Fruit fly (Drosophila melanogaster) whole organism, pupa: ENCODE results near the gene CG45100.

Experiments
- CG10348 ChIP-seq: fragments of 200-800 bp; sonication (Bioruptor generic); IDR thresholded peaks from 2 replicates; pipeline ENCODE4 v1.3.6; 2022; ENCODE audit warnings: missing biosample characterization, missing genetic modification characterization
- CG12605 ChIP-seq: fragments of 200-800 bp; sonication (Bioruptor generic); IDR thresholded peaks from 2 replicates; pipeline ENCODE4 v1.3.6; 2022; ENCODE audit warnings: missing biosample characterization, missing genetic modification characterization
- CG13204 ChIP-seq: fragments of 200-800 bp; sonication (Bioruptor generic); optimal IDR thresholded peaks from 2 replicates; lab custom pipeline; 2018; ENCODE audit warnings: missing biosample characterization, mild to moderate bottlenecking, missing genetic modification characterization, moderate library complexity
- CG14655 ChIP-seq: fragments of 200-800 bp; sonication (Bioruptor generic); optimal IDR thresholded peaks from 3 replicates; lab custom pipeline; 2017; ENCODE audit warnings: mild to moderate bottlenecking, missing biosample characterization, missing genetic modification reagents, missing genetic modification characterization
- CG15710 ChIP-seq: fragments of 200-800 bp; sonication (Bioruptor generic); optimal IDR thresholded peaks from 2 replicates; lab custom pipeline; 2018; ENCODE audit warnings: missing biosample characterization, mild to moderate bottlenecking, missing genetic modification characterization, moderate library complexity
- CG17806 ChIP-seq: fragments of 200-800 bp; sonication (Bioruptor generic); optimal IDR thresholded peaks from 2 replicates; lab custom pipeline; 2018; ENCODE audit warnings: missing biosample characterization, mild to moderate bottlenecking, missing genetic modification characterization, moderate library complexity
- CG32121 ChIP-seq: fragments of 200-800 bp; sonication (Bioruptor generic); IDR thresholded peaks from 2 replicates; pipeline ENCODE4 v1.3.6; 2022; ENCODE audit warnings: missing biosample characterization, missing genetic modification characterization
- CG34367 ChIP-seq: fragments of 200-800 bp; sonication (Bioruptor generic); optimal IDR thresholded peaks from 2 replicates; lab custom pipeline; 2018; ENCODE audit warnings: missing biosample characterization, mild to moderate bottlenecking, missing genetic modification characterization
- CG4496 ChIP-seq: fragments of 200-800 bp; sonication (Bioruptor generic); IDR thresholded peaks from 3 replicates; pipeline ENCODE4 v1.3.6; 2022; ENCODE audit warnings: missing biosample characterization, missing genetic modification characterization
- CG8159 ChIP-seq: fragments of 200-800 bp; sonication (Bioruptor generic); optimal IDR thresholded peaks from 3 replicates; lab custom pipeline; 2018; ENCODE audit warnings: missing biosample characterization, mild to moderate bottlenecking, missing genetic modification characterization, moderate library complexity
- CG8301 ChIP-seq: fragments of 200-800 bp; sonication (Bioruptor generic); optimal IDR thresholded peaks from 2 replicates; lab custom pipeline; 2018; ENCODE audit warnings: missing biosample characterization, mild to moderate bottlenecking, missing genetic modification characterization
- CG9948 ChIP-seq: fragments of 200-800 bp; sonication (Bioruptor generic); optimal IDR thresholded peaks from 2 replicates; lab custom pipeline; 2018; ENCODE audit warnings: missing biosample characterization, mild to moderate bottlenecking, missing genetic modification characterization, moderate library complexity
- D1 ChIP-seq: fragments of 200-800 bp; sonication (Bioruptor generic); optimal IDR thresholded peaks from 2 replicates; lab custom pipeline; 2018; ENCODE audit warnings: missing biosample characterization, mild to moderate bottlenecking, missing genetic modification characterization, moderate library complexity
- EcR ChIP-seq: fragments of 200-800 bp; sonication (Bioruptor generic); optimal IDR thresholded peaks from 3 replicates; lab custom pipeline; 2019; ENCODE audit warnings: missing biosample characterization, missing genetic modification characterization, mild to moderate bottlenecking, moderate library complexity, missing genetic modification reagents
- Ets98B ChIP-seq: fragments of 200-800 bp; sonication (Bioruptor generic); IDR thresholded peaks from 2 replicates; pipeline ENCODE4 v1.3.6; 2022; ENCODE audit warnings: missing biosample characterization, missing genetic modification characterization
- Pif1A ChIP-seq: fragments of 200-800 bp; sonication (Bioruptor generic); optimal IDR thresholded peaks from 3 replicates; lab custom pipeline; 2016; ENCODE audit warnings: missing biosample characterization, missing genetic modification characterization
- Pif1B ChIP-seq: fragments of 200-800 bp; sonication (Bioruptor generic); optimal IDR thresholded peaks from 3 replicates; lab custom pipeline; 2016; ENCODE audit warnings: missing biosample characterization, missing genetic modification characterization
- Snoo ChIP-seq: fragments of 200-800 bp; sonication (Bioruptor generic); optimal IDR thresholded peaks from 3 replicates; lab custom pipeline; 2017; ENCODE audit warnings: missing biosample characterization, mild to moderate bottlenecking, missing genetic modification characterization, inconsistent platforms
- fd96Ca ChIP-seq: fragments of 200-800 bp; sonication (Bioruptor generic); IDR thresholded peaks from 3 replicates; pipeline ENCODE4 v1.3.6; 2022; ENCODE audit warnings: missing biosample characterization, missing genetic modification characterization
- gl ChIP-seq: fragments of 200-800 bp; sonication (Bioruptor generic); optimal IDR thresholded peaks from 2 replicates; lab custom pipeline; 2018; ENCODE audit warnings: missing biosample characterization, mild to moderate bottlenecking, missing genetic modification characterization
- rn ChIP-seq: fragments of 200-800 bp; sonication (Bioruptor generic); IDR thresholded peaks from 2 replicates; pipeline ENCODE4 v1.3.6; 2022; ENCODE audit warnings: missing biosample characterization, missing genetic modification characterization

Gene CG45100

DNA sequence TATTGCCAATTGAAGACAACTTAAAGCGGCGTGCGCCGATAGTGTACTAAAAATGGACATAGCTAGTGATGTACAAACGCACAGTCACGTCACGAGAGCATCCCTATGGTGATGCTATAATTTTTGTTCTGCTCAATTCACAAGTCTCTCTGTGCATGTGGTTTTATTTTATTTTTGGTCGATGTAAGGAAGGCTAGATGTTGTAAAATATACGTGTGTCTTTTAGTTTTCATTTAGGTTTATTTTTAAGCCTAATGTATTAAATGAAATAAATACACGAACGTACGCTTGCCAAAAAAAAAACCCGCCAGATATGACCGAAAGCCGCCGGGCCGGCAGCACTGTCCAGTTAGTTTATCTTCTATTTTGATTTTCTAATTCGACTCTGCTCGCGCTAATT is at the start of gene CG45100, which contains the start of the genes HDAC3 and Hcs:
Gene CG45100 (minus strand): TSS at position 50 of the 400 bp plus-strand sequence.
Gene HDAC3 (minus strand): TSS at position 50 of the 400 bp plus-strand sequence.
Gene Hcs (plus strand): TSS at position 349 of the 400 bp plus-strand sequence.
- TF ChIP-seq CG15710 (tag; lab: Kevin White, UChicago) (peak; percentile 19), CG17806 (tag; lab: Kevin White, UChicago) (no peak), fd96Ca (GFP tag; lab: Robert Waterston, UW) (0 out of 3 replicates have a peak, but pooled peaks have one; percentile 15), Snoo (tag; lab: Kevin White, UChicago) (no peak), D1 (tag; lab: Kevin White, UChicago) (no peak)

DNA sequence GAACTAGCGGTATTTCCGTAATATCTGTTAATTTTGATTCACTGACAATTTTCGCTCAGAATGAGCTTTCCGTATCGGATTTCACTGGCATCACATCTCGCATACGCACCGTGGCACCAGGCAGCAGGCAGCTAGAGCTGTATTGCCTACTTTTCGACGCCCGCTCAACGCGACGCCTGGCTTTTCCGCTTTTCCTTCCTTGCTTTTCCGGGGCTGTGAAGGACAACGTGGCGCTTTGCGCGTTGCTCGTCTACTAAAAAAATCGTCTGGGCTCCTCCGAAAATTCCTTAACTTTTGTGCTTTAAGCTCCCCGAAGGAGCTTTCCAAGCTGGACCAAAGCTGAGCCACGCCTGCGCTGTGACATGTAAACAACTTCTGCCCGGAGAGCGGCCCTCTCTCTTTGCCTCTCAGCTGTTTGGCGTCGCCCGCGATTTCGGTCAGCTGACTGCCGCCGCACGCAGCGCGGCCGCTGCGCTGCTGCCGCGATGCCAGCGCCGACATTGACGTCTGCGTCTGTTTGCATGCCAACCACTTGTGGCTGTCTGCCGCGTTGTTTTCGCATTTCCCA is 48.8 kb upstream of the CG45100 start, which contains the start of the genes CG43845 and Nmdar1:
Gene CG43845 (minus strand): TSS at position 51 of the 568 bp plus-strand sequence.
Gene Nmdar1 (minus strand): TSS at position 259 of the 568 bp plus-strand sequence.
- TF ChIP-seq EcR (GFP tag; lab: Kevin White, UChicago) (no peak), CG4496 (GFP tag; lab: Robert Waterston, UW) (peak; percentile 29; the same call in 1 of the 3 replicates), CG14655 (GFP tag; lab: Kevin White, UChicago) (no peak), CG12605 (peak; percentile 95)
- TF ChIP-seq, all 21 proteins: peak for 2

DNA sequence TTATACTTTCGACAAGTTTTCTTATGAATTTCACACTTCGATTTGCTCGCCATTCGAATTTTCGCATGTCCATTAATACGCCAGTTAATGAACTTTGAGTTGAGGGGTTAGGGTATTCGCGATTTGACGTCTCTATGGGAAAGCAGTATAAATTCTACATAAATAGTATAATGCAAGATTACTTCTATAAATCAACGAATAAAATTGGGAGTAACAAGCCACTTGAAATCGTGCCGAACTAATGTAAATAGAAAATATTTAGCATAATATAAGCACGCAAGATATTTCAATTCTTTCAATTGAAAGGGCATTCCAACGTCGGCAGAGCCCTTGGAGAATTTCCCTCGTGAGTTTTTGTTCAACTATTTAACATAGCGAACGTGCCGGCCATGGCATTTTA is 46.2 kb upstream of the CG45100 start:
- TF ChIP-seq D1 (tag; lab: Kevin White, UChicago): no peak
- TF ChIP-seq Pif1A: no peak
- TF ChIP-seq CG4496 (GFP tag; lab: Robert Waterston, UW): 0 out of 3 replicates have a peak, but pooled peaks have one; percentile 20
- no peak for TF ChIP-seq gl

DNA sequence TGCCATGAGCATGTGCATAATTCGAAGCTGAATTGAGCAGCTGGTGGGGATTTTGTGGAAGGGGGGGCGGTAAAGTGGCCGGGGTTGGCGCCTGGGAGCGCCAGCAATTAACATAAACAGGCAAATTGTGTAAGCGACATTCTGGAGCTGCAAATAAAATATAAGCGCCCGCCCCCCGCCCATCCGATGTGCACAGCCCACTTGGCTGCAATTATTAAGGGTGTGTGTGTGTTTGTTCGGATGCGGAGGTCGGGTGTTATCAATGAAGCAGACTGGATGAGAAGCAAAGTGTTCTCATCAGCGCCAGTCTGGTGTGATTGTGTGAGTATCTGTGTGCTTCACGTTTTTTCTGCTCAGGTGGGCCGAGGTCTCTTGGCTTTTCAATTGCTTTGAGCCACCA is 45.4 kb upstream of the CG45100 start:
- TF ChIP-seq CG13204 (peak; percentile 51), rn (GFP tag; lab: Robert Waterston, UW) (no peak)
- TF ChIP-seq, all 21 proteins: peak for 1

DNA sequence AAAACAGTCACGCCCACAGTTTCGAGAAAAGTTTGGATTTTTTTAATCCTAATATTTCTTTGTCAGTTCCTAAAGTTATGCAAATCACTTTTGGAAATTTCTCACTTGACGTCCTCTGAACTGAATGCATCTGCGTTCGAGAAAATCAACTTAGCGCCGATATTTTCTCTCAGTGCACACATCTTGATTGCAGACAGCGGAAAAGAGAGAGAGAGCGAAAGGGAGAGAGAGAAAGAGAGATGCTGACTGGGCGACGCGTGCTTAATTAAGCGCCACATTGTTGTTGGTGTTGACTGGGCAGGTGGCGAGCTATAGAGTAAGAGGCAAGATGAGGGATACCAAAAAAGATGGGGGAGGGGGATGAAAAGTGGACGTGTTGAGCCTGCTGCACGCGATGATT is 44.2 kb upstream of the CG45100 start:
- peak; percentile 58 for TF ChIP-seq CG9948 (tag; lab: Kevin White, UChicago)
- TF ChIP-seq fd96Ca (GFP tag; lab: Robert Waterston, UW): peak; percentile 71; the same call in 2 of the 3 replicates
- TF ChIP-seq CG4496 (GFP tag; lab: Robert Waterston, UW): peak; percentile 64; the same call in 1 of the 3 replicates
- peak; percentile 75 for TF ChIP-seq Snoo (tag; lab: Kevin White, UChicago)
- TF ChIP-seq EcR (GFP tag; lab: Kevin White, UChicago): no peak
- TF ChIP-seq rn (GFP tag; lab: Robert Waterston, UW): no peak
- TF ChIP-seq CG15710 (tag; lab: Kevin White, UChicago): peak; percentile 52
- TF ChIP-seq Pif1A: peak; percentile 73
- TF ChIP-seq CG12605: no peak
- TF ChIP-seq CG34367 (tag; lab: Kevin White, UChicago): peak; percentile 34
- peak; percentile 47 for TF ChIP-seq CG13204
- TF ChIP-seq CG8159 (tag; lab: Kevin White, UChicago): peak; percentile 65
- peak; percentile 1 for TF ChIP-seq D1 (tag; lab: Kevin White, UChicago)
- TF ChIP-seq Pif1B (GFP tag; lab: Kevin White, UChicago): peak; percentile 61
- peak; percentile 57; the same call in 1 of the 2 replicates for TF ChIP-seq CG32121
- peak; percentile 74 for TF ChIP-seq CG14655 (GFP tag; lab: Kevin White, UChicago)
- peak; percentile 72 for TF ChIP-seq Ets98B (GFP tag; lab: Robert Waterston, UW)
- TF ChIP-seq CG17806 (tag; lab: Kevin White, UChicago): peak; percentile 60
- peak; percentile 61 for TF ChIP-seq CG8301 (tag; lab: Kevin White, UChicago)
- TF ChIP-seq gl: peak; percentile 10
- no peak for TF ChIP-seq CG10348 (GFP tag; lab: Robert Waterston, UW)

DNA sequence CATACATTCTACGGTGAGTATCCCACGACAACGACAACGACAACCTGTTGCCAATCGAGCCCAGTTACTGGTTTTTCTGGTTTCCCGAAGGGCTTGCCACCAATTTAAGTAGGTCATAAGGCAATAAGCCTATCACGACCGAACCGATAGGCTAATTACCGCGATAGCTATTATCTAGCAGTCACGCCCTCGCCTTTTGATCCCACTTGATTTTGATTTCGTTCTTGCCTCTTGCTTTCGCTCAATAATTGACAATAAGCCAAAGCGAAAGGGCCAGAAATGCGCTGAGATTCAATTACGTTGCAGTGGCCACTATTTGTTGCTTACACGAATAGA is 43.4 kb upstream of the CG45100 start:
- no peak for TF ChIP-seq CG15710 (tag; lab: Kevin White, UChicago)
- TF ChIP-seq EcR (GFP tag; lab: Kevin White, UChicago): peak; percentile 76
- TF ChIP-seq rn (GFP tag; lab: Robert Waterston, UW): no peak
- TF ChIP-seq, all 21 proteins: peak for 1

DNA sequence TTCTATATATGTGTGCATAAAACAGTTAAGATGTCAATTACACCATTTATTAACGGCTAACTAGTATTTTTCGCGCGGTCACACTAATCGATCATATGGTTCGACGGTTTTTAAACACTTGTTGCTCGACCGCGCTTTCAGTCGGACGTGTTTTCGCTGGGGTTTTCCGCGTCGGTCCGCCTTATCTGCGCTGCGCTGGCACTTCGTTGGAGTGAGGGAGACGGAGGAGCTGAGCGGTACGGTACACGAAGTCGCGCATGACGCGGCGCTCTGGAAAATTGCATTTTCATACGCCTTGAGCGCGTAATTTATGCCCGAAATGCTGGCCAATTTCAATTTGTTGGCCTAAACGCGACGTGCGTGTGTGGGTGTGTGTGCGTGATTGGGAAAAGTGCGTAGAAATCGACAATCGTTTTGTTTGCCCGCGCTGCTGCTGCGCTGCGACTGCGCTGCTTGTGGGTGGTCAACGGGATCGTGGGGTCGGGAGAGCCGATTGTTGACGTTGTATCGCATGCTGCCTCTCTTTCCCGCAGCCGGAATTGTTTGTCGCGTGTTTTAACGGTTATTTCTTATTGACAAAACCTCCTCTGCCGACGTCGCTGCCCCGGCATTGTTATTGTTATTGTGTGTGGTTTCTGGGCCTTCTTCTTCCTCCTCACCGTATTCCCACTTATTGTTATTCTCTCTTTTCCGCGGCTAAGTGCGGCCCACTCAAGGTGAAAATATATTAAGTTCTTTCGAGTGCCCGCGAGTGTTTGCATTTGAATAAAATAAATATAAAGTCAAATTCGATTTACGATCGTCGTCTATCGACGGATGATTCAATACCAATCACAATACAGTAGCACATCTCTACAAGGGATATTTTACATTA is 42.8 kb upstream of the CG45100 start, which contains the start of gene Itpr:
Gene Itpr (plus strand): TSS at position 116 of the 874 bp plus-strand sequence.
- TF ChIP-seq CG12605 (no peak), Snoo (tag; lab: Kevin White, UChicago) (no peak), CG8159 (tag; lab: Kevin White, UChicago) (no peak), CG4496 (GFP tag; lab: Robert Waterston, UW) (peak; percentile 49; the same call in 2 of the 3 replicates), CG10348 (GFP tag; lab: Robert Waterston, UW) (no peak), Pif1B (GFP tag; lab: Kevin White, UChicago) (no peak), D1 (tag; lab: Kevin White, UChicago) (no peak), CG32121 (peak; percentile 44; the same call in 1 of the 2 replicates), CG17806 (tag; lab: Kevin White, UChicago) (no peak), CG13204 (peak; percentile 94), CG8301 (tag; lab: Kevin White, UChicago) (no peak), Ets98B (GFP tag; lab: Robert Waterston, UW) (peak; percentile 28; the same call in 1 of the 2 replicates), Pif1A (no peak), rn (GFP tag; lab: Robert Waterston, UW) (no peak), EcR (GFP tag; lab: Kevin White, UChicago) (peak; percentile 7), gl (no peak), fd96Ca (GFP tag; lab: Robert Waterston, UW) (peak; percentile 32; the same call in 1 of the 3 replicates), CG14655 (GFP tag; lab: Kevin White, UChicago) (no peak)
